Fruit fly (Drosophila melanogaster): ENCODE measurements around the gene CG5895.

Gene CG5895

DNA sequence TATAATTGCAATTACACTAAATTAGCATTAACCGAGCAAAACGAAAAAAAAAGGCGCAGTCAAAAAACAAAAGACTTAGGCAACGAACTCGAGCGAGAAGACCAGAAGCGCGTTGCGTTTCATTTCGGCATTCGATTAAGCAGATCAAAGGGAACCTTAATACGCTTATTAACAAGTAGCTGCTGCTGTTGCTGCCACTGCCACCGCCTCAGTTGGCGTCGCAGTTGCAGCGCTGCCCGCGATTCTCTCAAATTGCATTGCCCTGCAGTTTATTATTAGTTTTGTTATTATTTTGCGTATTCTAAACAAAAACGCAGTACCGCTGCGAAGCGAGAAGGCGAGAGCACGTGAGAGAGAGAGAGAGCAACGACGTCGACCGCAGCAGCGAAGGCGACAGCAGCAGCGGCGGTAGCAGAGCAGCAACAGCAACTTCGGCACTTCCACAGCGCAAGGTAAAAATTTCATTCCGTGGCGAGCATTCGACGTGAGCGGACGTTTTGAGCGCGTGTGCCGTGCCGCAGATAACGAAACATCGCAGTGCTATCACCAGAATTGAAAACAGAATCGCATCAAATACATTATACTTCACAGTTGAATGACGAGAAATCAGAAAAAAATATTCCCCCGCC lies 12.2 kb upstream of the CG5895 start, which contains the start of gene Notum (continued):
- TF ChIP-seq Xrp1 (GFP tag; IDR thresholded peaks at IDR 0.05) (0 out of 2 replicates have a peak, but pooled peaks have one; percentile 4), Elba2 (GFP tag; optimal IDR thresholded peaks at IDR 0.05) (no peak), pum (GFP tag; optimal IDR thresholded peaks at IDR 0.05) (no peak), Ravus (GFP tag; IDR thresholded peaks at IDR 0.05) (no peak), pb (GFP tag; optimal IDR thresholded peaks at IDR 0.05) (no peak), oc (tag; optimal IDR thresholded peaks at IDR 0.05) (peak; percentile 34), knrl (GFP tag; IDR thresholded peaks at IDR 0.05; ENCODE audit: partially characterized antibody) (peak; percentile 43; the same call in 2 of the 3 replicates), Nf-YC (tag; optimal IDR thresholded peaks at IDR 0.05) (no peak), lilli (GFP tag; optimal IDR thresholded peaks at IDR 0.05) (no peak), corto (GFP tag; optimal IDR thresholded peaks at IDR 0.05) (no peak), CG12299 (tag; optimal IDR thresholded peaks at IDR 0.05) (no peak), CG6813 (GFP tag; optimal IDR thresholded peaks at IDR 0.05) (no peak), gem (tag; optimal IDR thresholded peaks at IDR 0.05) (no peak), CG14050 (GFP tag; IDR thresholded peaks at IDR 0.05) (no peak), phol (tag; optimal IDR thresholded peaks at IDR 0.05) (no peak), seq (GFP tag; IDR thresholded peaks at IDR 0.05) (no peak), CG9932 (GFP tag; IDR thresholded peaks at IDR 0.05) (no peak), cato (GFP tag; optimal IDR thresholded peaks at IDR 0.05; ENCODE audit: borderline replicate concordance) (no peak), sob (GFP tag; IDR thresholded peaks at IDR 0.05) (0 out of 2 replicates have a peak, but pooled peaks have one; percentile 11), ham (GFP tag; IDR thresholded peaks at IDR 0.05) (no peak), hkb (optimal IDR thresholded peaks at IDR 0.05) (no peak), hkb (GFP tag; IDR thresholded peaks at IDR 0.05) (no peak), Xbp1 (GFP tag; optimal IDR thresholded peaks at IDR 0.05) (no peak), Med (GFP tag) (peak; percentile 71), sc (optimal IDR thresholded peaks at IDR 0.05) (no peak), sc (GFP tag; optimal IDR thresholded peaks at IDR 0.05) (no peak), H15 (GFP tag; IDR thresholded peaks at IDR 0.05) (no peak), inv (GFP tag; IDR thresholded peaks at IDR 0.05; ENCODE audit: partially characterized antibody) (no peak), chm (GFP tag; IDR thresholded peaks at IDR 0.05) (0 out of 2 replicates have a peak, but pooled peaks have one; percentile 37), CG8924 (tag; optimal IDR thresholded peaks at IDR 0.05) (no peak), pzg (GFP tag; optimal IDR thresholded peaks at IDR 0.05) (no peak), emc (GFP tag; optimal IDR thresholded peaks at IDR 0.05) (no peak), CG3163 (GFP tag; optimal IDR thresholded peaks at IDR 0.05) (no peak), tll (GFP tag; optimal IDR thresholded peaks at IDR 0.05) (no peak), her (GFP tag; optimal IDR thresholded peaks at IDR 0.05) (no peak), CG2116 (GFP tag; optimal IDR thresholded peaks at IDR 0.05) (no peak), CG10267 (tag; optimal IDR thresholded peaks at IDR 0.05) (no peak), CG17912 (GFP tag; optimal IDR thresholded peaks at IDR 0.05) (no peak), CG1832 (GFP tag; optimal IDR thresholded peaks at IDR 0.05) (peak; percentile 69), CG2678 (tag; optimal IDR thresholded peaks at IDR 0.05) (no peak), CG14441 (GFP tag; IDR thresholded peaks at IDR 0.05) (0 out of 2 replicates have a peak, but pooled peaks have one; percentile 11), CG7745 (tag; optimal IDR thresholded peaks at IDR 0.05) (no peak), CG9876 (GFP tag; optimal IDR thresholded peaks at IDR 0.05) (no peak), Camta (GFP tag; optimal IDR thresholded peaks at IDR 0.05) (no peak), tgo (GFP tag; IDR thresholded peaks at IDR 0.05) (no peak), Trl (optimal IDR thresholded peaks at IDR 0.05) (peak; percentile 38 to 56), Trl (GFP tag; optimal IDR thresholded peaks at IDR 0.05) (no peak), CG11247 (GFP tag; IDR thresholded peaks at IDR 0.05) (0 out of 2 replicates have a peak, but pooled peaks have one; percentile 37), CG42726 (GFP tag; IDR thresholded peaks at IDR 0.05; ENCODE audit: partially characterized antibody) (0 out of 2 replicates have a peak, but pooled peaks have one; percentile 7), HLH3B (GFP tag; IDR thresholded peaks at IDR 0.05) (no peak), B-H1 (GFP tag; IDR thresholded peaks at IDR 0.05) (no peak)
